Fruit fly (Drosophila melanogaster) whole organism, embryonic: Measurements from ENCODE around the gene v.

Experiments
- Adf1 ChIP-seq: fragments of 200-800 bp; sonication (Bioruptor generic); IDR thresholded peaks from 2 replicates; pipeline ENCODE4 v1.3.6; 2022; ENCODE audit warnings: missing biosample characterization, missing genetic modification characterization
- Aef1 ChIP-seq: fragments of 200-800 bp; sonication (Bioruptor generic); IDR thresholded peaks from 3 replicates; pipeline ENCODE4 v1.3.6; 2022; ENCODE audit warnings: missing biosample characterization, missing genetic modification characterization
- B-H2 ChIP-seq: fragments of 200-800 bp; sonication (Bioruptor generic); optimal IDR thresholded peaks from 2 replicates; lab custom pipeline; 2018; ENCODE audit warnings: missing biosample characterization, mild to moderate bottlenecking, missing genetic modification characterization
- CG10543 ChIP-seq: fragments of 200-800 bp; sonication (Bioruptor generic); optimal IDR thresholded peaks from 3 replicates; lab custom pipeline; 2017; ENCODE audit warnings: missing biosample characterization, mild to moderate bottlenecking, missing genetic modification characterization, moderate library complexity
- CG11695 ChIP-seq: fragments of 200-800 bp; sonication (Bioruptor generic); IDR thresholded peaks from 3 replicates; pipeline ENCODE4 v1.3.6; 2022; ENCODE audit warnings: missing biosample characterization, missing genetic modification characterization
- CG11723 ChIP-seq: fragments of 200-800 bp; sonication (Bioruptor generic); optimal IDR thresholded peaks from 2 replicates; lab custom pipeline; 2017; ENCODE audit warnings: missing biosample characterization, mild to moderate bottlenecking, missing genetic modification characterization
- CG12236 ChIP-seq: fragments of 200-800 bp; sonication (Bioruptor generic); optimal IDR thresholded peaks from 2 replicates; lab custom pipeline; 2016; ENCODE audit warnings: missing biosample characterization, missing genetic modification characterization
- CG12942 ChIP-seq: fragments of 200-800 bp; sonication (Bioruptor generic); optimal IDR thresholded peaks from 3 replicates; lab custom pipeline; 2016; ENCODE audit warnings: missing biosample characterization, missing genetic modification characterization
- CG15011 ChIP-seq: fragments of 200-800 bp; sonication (Bioruptor generic); optimal IDR thresholded peaks from 3 replicates; lab custom pipeline; 2018; ENCODE audit warnings: missing biosample characterization, mild to moderate bottlenecking, missing genetic modification characterization
- CG18262 ChIP-seq: fragments of 200-800 bp; optimal IDR thresholded peaks from 3 replicates; lab custom pipeline; 2019; ENCODE audit warnings: missing biosample characterization, mild to moderate bottlenecking, missing genetic modification characterization, moderate library complexity
- CG18599 ChIP-seq: fragments of 200-800 bp; sonication (Bioruptor generic); optimal IDR thresholded peaks from 3 replicates; lab custom pipeline; 2017; ENCODE audit warnings: missing biosample characterization, missing genetic modification characterization, mild to moderate bottlenecking, moderate library complexity, missing genetic modification reagents
- CG2199 ChIP-seq: fragments of 200-800 bp; sonication (Bioruptor generic); IDR thresholded peaks from 3 replicates; pipeline ENCODE4 v1.3.6; 2022; ENCODE audit warnings: missing biosample characterization, missing genetic modification characterization
- CG30403 ChIP-seq: fragments of 200-800 bp; sonication (Bioruptor generic); optimal IDR thresholded peaks from 3 replicates; lab custom pipeline; 2016; ENCODE audit warnings: missing biosample characterization, missing genetic modification characterization
- CG31441 ChIP-seq: fragments of 200-800 bp; sonication (Bioruptor generic); IDR thresholded peaks from 2 replicates; pipeline ENCODE4 v1.3.6; 2022; ENCODE audit warnings: missing biosample characterization, missing genetic modification characterization
- CG34224 ChIP-seq: fragments of 200-800 bp; sonication (Bioruptor generic); IDR thresholded peaks from 3 replicates; pipeline ENCODE4 v1.3.6; 2022; ENCODE audit warnings: missing biosample characterization, missing genetic modification characterization; ENCODE audit not compliant: partially characterized antibody
- CG34376 ChIP-seq: fragments of 200-800 bp; sonication (Bioruptor generic); optimal IDR thresholded peaks from 2 replicates; lab custom pipeline; 2018; ENCODE audit warnings: missing biosample characterization, mild to moderate bottlenecking, missing genetic modification characterization
- CG3838 ChIP-seq: fragments of 200-800 bp; sonication (Bioruptor generic); optimal IDR thresholded peaks from 3 replicates; lab custom pipeline; 2016; ENCODE audit warnings: missing biosample characterization, missing genetic modification characterization
- CG5245 ChIP-seq: fragments of 200-800 bp; sonication (Bioruptor generic); optimal IDR thresholded peaks from 3 replicates; lab custom pipeline; 2016; ENCODE audit warnings: missing biosample characterization, missing genetic modification characterization
- CG7839 ChIP-seq: fragments of 200-800 bp; sonication (Bioruptor generic); optimal IDR thresholded peaks from 3 replicates; lab custom pipeline; 2018; ENCODE audit warnings: missing biosample characterization, mild to moderate bottlenecking, missing genetic modification characterization, moderate library complexity
- CG8388 ChIP-seq: fragments of 200-800 bp; sonication (Bioruptor generic); optimal IDR thresholded peaks from 2 replicates; lab custom pipeline; 2019; ENCODE audit warnings: missing biosample characterization, mild to moderate bottlenecking, missing genetic modification characterization, moderate library complexity
- CG8765 ChIP-seq: fragments of 200-800 bp; sonication (Bioruptor generic); IDR thresholded peaks from 2 replicates; pipeline ENCODE4 v1.3.6; 2022; ENCODE audit warnings: missing biosample characterization, missing genetic modification characterization
- CHES-1-like ChIP-seq: fragments of 200-800 bp; sonication (Bioruptor generic); optimal IDR thresholded peaks from 2 replicates; lab custom pipeline; 2016; ENCODE audit warnings: missing biosample characterization, missing genetic modification characterization
- Drgx ChIP-seq: fragments of 200-800 bp; sonication (Bioruptor generic); IDR thresholded peaks from 2 replicates; pipeline ENCODE4 v1.3.6; 2022; ENCODE audit warnings: missing biosample characterization, missing genetic modification characterization
- Hmr ChIP-seq: fragments of 200-800 bp; sonication (Bioruptor generic); optimal IDR thresholded peaks from 3 replicates; lab custom pipeline; 2017; ENCODE audit warnings: mild to moderate bottlenecking, missing biosample characterization, missing genetic modification reagents, missing genetic modification characterization
- Jarid2 ChIP-seq: fragments of 200-800 bp; sonication (Bioruptor generic); optimal IDR thresholded peaks from 3 replicates; lab custom pipeline; 2017; ENCODE audit warnings: mild to moderate bottlenecking, missing biosample characterization, missing genetic modification reagents, missing genetic modification characterization
- Med ChIP-seq: fragments of 200-800 bp; sonication (Bioruptor generic); peaks from one replicate; lab custom pipeline; 2016; ENCODE audit warnings: missing biosample characterization, missing genetic modification characterization, mild to moderate bottlenecking, inconsistent platforms, moderate library complexity
- Rfx ChIP-seq: fragments of 200-800 bp; sonication (Bioruptor generic); IDR thresholded peaks from 2 replicates; pipeline ENCODE4 v1.3.6; 2022; ENCODE audit warnings: missing biosample characterization, missing genetic modification characterization
- Scr ChIP-seq: fragments of 200-800 bp; sonication (Bioruptor generic); IDR thresholded peaks from 2 replicates; pipeline ENCODE4 v1.3.6; 2022; ENCODE audit warnings: missing biosample characterization, missing genetic modification characterization; ENCODE audit not compliant: partially characterized antibody
- Taf1 ChIP-seq: fragments of 200-800 bp; sonication (Bioruptor generic); IDR thresholded peaks from 2 replicates; pipeline ENCODE4 v1.3.6; 2022; ENCODE audit warnings: missing biosample characterization, missing genetic modification characterization
- Vsx1 ChIP-seq: fragments of 200-800 bp; sonication (Bioruptor generic); optimal IDR thresholded peaks from 2 replicates; lab custom pipeline; 2017; ENCODE audit warnings: missing biosample characterization, mild to moderate bottlenecking, missing genetic modification characterization, missing genetic modification reagents
- az2 ChIP-seq: fragments of 200-800 bp; sonication (Bioruptor generic); optimal IDR thresholded peaks from 3 replicates; lab custom pipeline; 2016; ENCODE audit warnings: missing biosample characterization, missing genetic modification characterization
- br ChIP-seq: fragments of >200 bp; optimal IDR thresholded peaks from 2 replicates; lab custom pipeline; 2017
- cas ChIP-seq: fragments of 200-800 bp; sonication (Bioruptor generic); IDR thresholded peaks from 2 replicates; pipeline ENCODE4 v1.3.6; 2022; ENCODE audit warnings: missing biosample characterization, missing genetic modification characterization
- corto ChIP-seq: fragments of 200-800 bp; sonication (Bioruptor generic); optimal IDR thresholded peaks from 2 replicates; lab custom pipeline; 2016; ENCODE audit warnings: missing biosample characterization, mild to moderate bottlenecking, missing genetic modification characterization, moderate library complexity
- dmrt99B ChIP-seq: fragments of 200-800 bp; sonication (Bioruptor generic); optimal IDR thresholded peaks from 2 replicates; lab custom pipeline; 2018; ENCODE audit warnings: missing biosample characterization, mild to moderate bottlenecking, missing genetic modification characterization, moderate library complexity
- dpn ChIP-seq, 2 experiments: fragments of 200-800 bp; sonication (Bioruptor generic); optimal IDR thresholded peaks; 3 replicates each; lab custom pipeline; 2016; ENCODE audit warnings: missing biosample characterization in 2 of 2, missing genetic modification characterization in 2 of 2
- gem ChIP-seq: fragments of 200-800 bp; sonication (Bioruptor generic); optimal IDR thresholded peaks from 2 replicates; lab custom pipeline; 2019; ENCODE audit warnings: missing biosample characterization, mild to moderate bottlenecking, missing genetic modification characterization, moderate library complexity
- gsb-n ChIP-seq: fragments of 200-800 bp; sonication (Bioruptor generic); optimal IDR thresholded peaks from 3 replicates; lab custom pipeline; 2018; ENCODE audit warnings: missing biosample characterization, mild to moderate bottlenecking, missing genetic modification characterization
- lab ChIP-seq: fragments of 200-800 bp; sonication (Bioruptor generic); optimal IDR thresholded peaks from 3 replicates; lab custom pipeline; 2017; ENCODE audit warnings: missing biosample characterization, missing genetic modification characterization, mild to moderate bottlenecking, moderate library complexity, missing genetic modification reagents
- maf-S ChIP-seq: fragments of 200-800 bp; sonication (Bioruptor generic); optimal IDR thresholded peaks from 2 replicates; lab custom pipeline; 2016; ENCODE audit warnings: missing biosample characterization, missing genetic modification characterization
- mam ChIP-seq: fragments of 200-800 bp; sonication (Bioruptor generic); optimal IDR thresholded peaks from 3 replicates; lab custom pipeline; 2016; ENCODE audit warnings: missing biosample characterization, missing genetic modification characterization
- otp ChIP-seq: fragments of 200-800 bp; sonication (Bioruptor generic); IDR thresholded peaks from 3 replicates; pipeline ENCODE4, ENCODE4 v1.3.6; 2022; ENCODE audit warnings: missing biosample characterization, missing genetic modification characterization
- phol ChIP-seq: fragments of 200-800 bp; sonication (Bioruptor generic); optimal IDR thresholded peaks from 3 replicates; lab custom pipeline; 2018; ENCODE audit warnings: missing biosample characterization, mild to moderate bottlenecking, missing genetic modification characterization, moderate library complexity
- psq ChIP-seq: fragments of 200-800 bp; sonication (Bioruptor generic); optimal IDR thresholded peaks from 2 replicates; lab custom pipeline; 2017; ENCODE audit warnings: missing biosample characterization, missing genetic modification characterization
- rib ChIP-seq: fragments of 200-800 bp; sonication (Bioruptor generic); IDR thresholded peaks from 2 replicates; pipeline ENCODE4 v1.3.6; 2022; ENCODE audit warnings: missing biosample characterization, missing genetic modification characterization
- row ChIP-seq: fragments of 200-800 bp; sonication (Bioruptor generic); IDR thresholded peaks from 3 replicates; pipeline ENCODE4 v1.3.6; 2022; ENCODE audit warnings: missing biosample characterization, missing genetic modification characterization
- run ChIP-seq: fragments of 200-800 bp; sonication (Bioruptor generic); optimal IDR thresholded peaks from 3 replicates; lab custom pipeline; 2018; ENCODE audit warnings: missing biosample characterization, mild to moderate bottlenecking, missing genetic modification characterization
- sr ChIP-seq: fragments of 200-800 bp; sonication (Bioruptor generic); IDR thresholded peaks from 3 replicates; pipeline ENCODE4 v1.3.6; 2022; ENCODE audit warnings: missing biosample characterization, missing genetic modification characterization
- stwl ChIP-seq: fragments of 200-800 bp; sonication (Bioruptor generic); optimal IDR thresholded peaks from 3 replicates; lab custom pipeline; 2018; ENCODE audit warnings: missing biosample characterization, mild to moderate bottlenecking, missing genetic modification characterization, moderate library complexity
- unc-4 ChIP-seq: fragments of 200-800 bp; sonication (Bioruptor generic); IDR thresholded peaks from 2 replicates; pipeline ENCODE4 v1.3.6; 2022; ENCODE audit warnings: missing biosample characterization, missing genetic modification characterization; ENCODE audit not compliant: partially characterized antibody
- usp ChIP-seq: fragments of >200 bp; optimal IDR thresholded peaks from 2 replicates; lab custom pipeline; 2017; ENCODE audit warnings: missing biosample characterization, missing genetic modification characterization

Gene v

DNA sequence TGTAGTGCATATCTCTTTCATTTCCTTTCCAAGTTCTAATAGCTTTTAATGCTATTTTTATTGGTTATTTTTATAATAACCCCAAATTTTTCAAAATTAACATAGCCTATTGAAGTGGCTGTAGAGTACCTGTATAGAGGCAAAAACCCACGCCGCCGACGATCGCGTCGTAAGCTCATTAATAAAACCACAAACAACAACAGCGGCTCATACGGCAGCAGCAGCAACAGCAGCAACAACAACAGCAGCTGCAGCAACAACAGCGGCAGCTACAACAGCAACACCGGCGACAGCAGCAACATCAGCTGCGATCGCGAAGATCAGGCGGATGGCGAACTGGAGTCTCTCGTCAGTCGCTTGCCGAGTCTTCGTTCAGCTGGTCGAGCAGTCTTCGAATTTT, 3.3 kb downstream of the v start, which contains the start of gene CG2145:
CG2145 (plus strand) TSS at position 290 of the 400 bp plus-strand sequence.
- TF ChIP-seq Jarid2 (GFP tag; lab: Kevin White, UChicago) (no peak), Rfx (GFP tag; lab: Robert Waterston, UW) (peak; percentile 25; the same call in 1 of the 2 replicates), Aef1 (GFP tag; lab: Robert Waterston, UW) (peak; percentile 62), unc-4 (GFP tag; lab: Robert Waterston, UW) (no peak), usp (GFP tag; lab: Kevin White, UChicago) (no peak), CG11695 (GFP tag; lab: Robert Waterston, UW) (no peak), CG31441 (GFP tag; lab: Robert Waterston, UW) (0 out of 2 replicates have a peak, but pooled peaks have one; percentile 12), CHES-1-like (GFP tag; lab: Kevin White, UChicago) (no peak), CG7839 (tag; lab: Kevin White, UChicago) (peak; percentile 1), run (tag; lab: Kevin White, UChicago) (peak; percentile 18), CG10543 (peak; percentile 42), otp (GFP tag; lab: Robert Waterston, UW) (peak; percentile 8; the same call in 1 of the 3 replicates), br (lab: Kevin White, UChicago) (no peak), gsb-n (tag; lab: Kevin White, UChicago) (no peak), CG5245 (GFP tag; lab: Kevin White, UChicago) (no peak), cas (GFP tag; lab: Robert Waterston, UW) (no peak), Hmr (peak; percentile 5), Drgx (peak; percentile 35; the same call in 1 of the 2 replicates), CG34376 (peak; percentile 26), CG2199 (GFP tag; lab: Robert Waterston, UW) (no peak), B-H2 (GFP tag; lab: Kevin White, UChicago) (peak; percentile 26), sr (0 out of 3 replicates have a peak, but pooled peaks have one; percentile 51), Taf1 (GFP tag; lab: Robert Waterston, UW) (no peak), phol (tag; lab: Kevin White, UChicago) (no peak), Scr (no peak), CG8765 (GFP tag; lab: Robert Waterston, UW) (peak; percentile 36; the same call in 1 of the 2 replicates), dmrt99B (tag; lab: Kevin White, UChicago) (peak; percentile 26), Med (GFP tag; lab: Kevin White, UChicago) (peak; percentile 50), psq (GFP tag; lab: Kevin White, UChicago) (no peak), stwl (no peak), CG15011 (GFP tag; lab: Kevin White, UChicago) (no peak), CG12236 (no peak), mam (GFP tag; lab: Kevin White, UChicago) (no peak), Adf1 (GFP tag; lab: Robert Waterston, UW) (peak; percentile 73), row (GFP tag; lab: Robert Waterston, UW) (peak; percentile 18; the same call in 1 of the 3 replicates), CG18599 (peak; percentile 13), az2 (GFP tag; lab: Kevin White, UChicago) (no peak), CG11723 (no peak), gem (tag; lab: Kevin White, UChicago) (peak; percentile 37), dpn (GFP tag; optimal IDR thresholded peaks at IDR 0.05; lab: Kevin White, UChicago) (no peak), Vsx1 (no peak), lab (GFP tag; lab: Kevin White, UChicago) (no peak), corto (GFP tag; lab: Kevin White, UChicago) (peak; percentile 18), CG18262 (tag; lab: Kevin White, UChicago) (peak; percentile 5), CG34224 (no peak), CG3838 (no peak), CG12942 (GFP tag; lab: Kevin White, UChicago) (no peak), CG30403 (GFP tag; lab: Kevin White, UChicago) (no peak), CG8388 (GFP tag; lab: Kevin White, UChicago) (no peak), maf-S (GFP tag; lab: Kevin White, UChicago) (no peak), rib (no peak)
